Worm (Caenorhabditis elegans) whole organism, mixed stage, embryonic: ENCODE data around the gene F40H6.5.
A peak's percentile ranks its signal among the peaks of the same experiment; 100 is the strongest.

Experiments used
- M03D4.4 ChIP-seq: sonication (generic microtip); optimal IDR thresholded peaks from 2 replicates; lab custom pipeline; 2017; ENCODE audit warnings: mild to moderate bottlenecking, missing genetic modification characterization, missing compliant biosample characterization
- ceh-83 ChIP-seq: fragments of 200-800 bp; sonication (Bioruptor generic); optimal IDR thresholded peaks from 2 replicates; lab custom pipeline; 2018; ENCODE audit warnings: mild to moderate bottlenecking, missing genetic modification characterization, missing compliant biosample characterization
- ces-1 ChIP-seq: fragments of 150-350 bp; optimal IDR thresholded peaks from 2 replicates; lab custom pipeline; 2014; ENCODE audit warnings: missing biosample characterization, missing genetic modification reagents, missing genetic modification characterization
- elt-1 ChIP-seq: sonication (generic microtip); optimal IDR thresholded peaks from 2 replicates; lab custom pipeline; 2017; ENCODE audit warnings: missing genetic modification characterization, mild to moderate bottlenecking, missing compliant biosample characterization, antibody characterized with exemption, moderate library complexity, borderline replicate concordance; ENCODE audit not compliant: insufficient read depth
- flh-1 ChIP-seq: fragments of 200-800 bp; sonication (Bioruptor generic); optimal IDR thresholded peaks from 2 replicates; lab custom pipeline; 2018; ENCODE audit warnings: mild to moderate bottlenecking, missing genetic modification characterization, moderate library complexity, missing compliant biosample characterization
- lin-13 ChIP-seq: fragments of 150-350 bp; optimal IDR thresholded peaks from 2 replicates; lab custom pipeline; 2014; ENCODE audit warnings: missing biosample characterization, missing genetic modification characterization
- lin-32 ChIP-seq: fragments of 200-800 bp; sonication (Bioruptor generic); optimal IDR thresholded peaks from 2 replicates; lab custom pipeline; 2018; ENCODE audit warnings: mild to moderate bottlenecking, missing genetic modification characterization, missing compliant biosample characterization
- lsy-2 ChIP-seq: fragments of 150-350 bp; optimal IDR thresholded peaks from 2 replicates; lab custom pipeline; 2014; ENCODE audit warnings: missing biosample characterization, missing genetic modification characterization
- mab-5 ChIP-seq: fragments of 150-350 bp; optimal IDR thresholded peaks from 2 replicates; lab custom pipeline; 2014; ENCODE audit warnings: missing biosample characterization, missing genetic modification characterization
- mls-2 ChIP-seq: sonication (generic microtip); optimal IDR thresholded peaks from 2 replicates; lab custom pipeline; 2016; ENCODE audit warnings: mild to moderate bottlenecking, missing genetic modification characterization, moderate library complexity, missing compliant biosample characterization
- nhr-28 ChIP-seq: fragments of 150-350 bp; optimal IDR thresholded peaks from 2 replicates; lab custom pipeline; 2014; ENCODE audit warnings: missing biosample characterization, missing genetic modification characterization
- nhr-76 ChIP-seq: sonication (generic microtip); optimal IDR thresholded peaks from 2 replicates; lab custom pipeline; 2017; ENCODE audit warnings: missing biosample characterization, missing genetic modification characterization
- sem-2 ChIP-seq: fragments of 200-800 bp; sonication (Bioruptor generic); optimal IDR thresholded peaks from 2 replicates; lab custom pipeline; 2018; ENCODE audit warnings: mild to moderate bottlenecking, missing genetic modification characterization, missing compliant biosample characterization
- snpc-4 ChIP-seq: fragments of 150-350 bp; optimal IDR thresholded peaks from 2 replicates; lab custom pipeline; 2014; ENCODE audit warnings: missing biosample characterization, missing genetic modification characterization
- sptf-1 ChIP-seq: sonication (generic microtip); optimal IDR thresholded peaks from 2 replicates; lab custom pipeline; 2017; ENCODE audit warnings: mild to moderate bottlenecking, missing genetic modification characterization, moderate library complexity, missing compliant biosample characterization
- unc-120 ChIP-seq: sonication (generic microtip); optimal IDR thresholded peaks from 2 replicates; lab custom pipeline; 2017; ENCODE audit warnings: missing genetic modification characterization, missing compliant biosample characterization; ENCODE audit not compliant: poor library complexity, severe bottlenecking
- unc-39 ChIP-seq: fragments of 150-350 bp; optimal IDR thresholded peaks from 2 replicates; lab custom pipeline; 2014; ENCODE audit warnings: missing biosample characterization, missing genetic modification characterization

The F40H6.5 gene

ce11 chrIII:6008989-6009610, 46.5 kb downstream of the F40H6.5 start, which contains the start of the genes gcna-1 and eftu-2:
gcna-1 (minus strand) TSS chrIII:6009084.
eftu-2 (plus strand) TSS chrIII:6009560.
- no peak for TF ChIP-seq elt-1 (tag; lab: Kevin White, UChicago)
- TF ChIP-seq flh-1 (GFP tag; lab: Kevin White, UChicago) = no peak
- no peak for TF ChIP-seq mab-5 (tag; lab: Kevin White, UChicago)
- peak; percentile 92 for TF ChIP-seq lsy-2 (tag; lab: Kevin White, UChicago)
- TF ChIP-seq unc-39 = no peak

- TF ChIP-seq ces-1 (GFP tag; lab: Kevin White, UChicago) = no peak
- TF ChIP-seq sem-2 = no peak
- TF ChIP-seq nhr-76 (tag; lab: Kevin White, UChicago) = no peak
- no peak for TF ChIP-seq sptf-1 (tag; lab: Kevin White, UChicago)
- no peak for TF ChIP-seq nhr-28 (tag; lab: Kevin White, UChicago)
- TF ChIP-seq unc-120 = no peak
- no peak for TF ChIP-seq lin-32 (GFP tag; lab: Kevin White, UChicago)
Observed at ce11 chrIII:6006453-6006852, 49.2 kb downstream of the F40H6.5 start.

- TF ChIP-seq lsy-2 (tag; lab: Kevin White, UChicago) = no peak
- TF ChIP-seq ceh-83 = no peak
- TF ChIP-seq mls-2 (tag; lab: Kevin White, UChicago) = no peak
Observed at ce11 chrIII:6002024-6002423, 53.6 kb downstream of the F40H6.5 start.

- TF ChIP-seq unc-39 = no peak
- peak; percentile 24 for TF ChIP-seq ces-1 (GFP tag; lab: Kevin White, UChicago)
- TF ChIP-seq M03D4.4 (tag; lab: Kevin White, UChicago) = no peak
- no peak for TF ChIP-seq snpc-4 (tag; lab: Kevin White, UChicago)
- TF ChIP-seq lin-13 (tag; lab: Kevin White, UChicago) = no peak
- no peak for TF ChIP-seq elt-1 (tag; lab: Kevin White, UChicago)
- no peak for TF ChIP-seq unc-120
- TF ChIP-seq mab-5 (tag; lab: Kevin White, UChicago) = no peak
Observed at ce11 chrIII:5999629-6000028, 56.0 kb downstream of the F40H6.5 start.
